Worm (Caenorhabditis elegans) whole organism, young adult: ENCODE results near the gene M117.3.

Source experiments
- T07F8.4 ChIP-seq: sonication (generic microtip); optimal IDR thresholded peaks from 2 replicates; lab custom pipeline; 2016; ENCODE audit warnings: mild to moderate bottlenecking, missing genetic modification characterization, moderate library complexity, missing compliant biosample characterization
- Y95B8A.8 ChIP-seq: fragments of 200-800 bp; sonication (Bioruptor generic); IDR thresholded peaks from 2 replicates; pipeline ENCODE4 v1.3.6; 2022; ENCODE audit warnings: missing genetic modification reagents, missing genetic modification characterization, missing compliant biosample characterization
- bed-2 ChIP-seq: fragments of 200-800 bp; sonication (Bioruptor generic); IDR thresholded peaks from 2 replicates; pipeline ENCODE4 v1.3.6; 2022; ENCODE audit warnings: missing genetic modification reagents, missing genetic modification characterization, missing compliant biosample characterization
- gei-17 ChIP-seq: fragments of 200-800 bp; sonication (Bioruptor generic); optimal IDR thresholded peaks from 2 replicates; lab custom pipeline; 2018; ENCODE audit warnings: mild to moderate bottlenecking, missing genetic modification characterization, missing compliant biosample characterization
- nhr-90 ChIP-seq: sonication (generic microtip); optimal IDR thresholded peaks from 2 replicates; lab custom pipeline; 2016; ENCODE audit warnings: missing genotype, mild to moderate bottlenecking, missing genetic modification characterization, missing compliant biosample characterization
- pbrm-1 ChIP-seq: fragments of 200-800 bp; sonication (Bioruptor generic); IDR thresholded peaks from 2 replicates; pipeline ENCODE4 v1.3.6; 2022; ENCODE audit warnings: missing genetic modification reagents, missing genetic modification characterization, missing compliant biosample characterization
- tbp1 ChIP-seq: fragments of 200-800 bp; sonication (Bioruptor generic); optimal IDR thresholded peaks from 2 replicates; lab custom pipeline; 2018; ENCODE audit warnings: mild to moderate bottlenecking, missing genetic modification characterization, missing compliant biosample characterization
- tbx-9 ChIP-seq: sonication (generic microtip); optimal IDR thresholded peaks from 2 replicates; lab custom pipeline; 2016; ENCODE audit warnings: borderline replicate concordance, missing genetic modification characterization, inconsistent platforms, missing compliant biosample characterization

DNA sequence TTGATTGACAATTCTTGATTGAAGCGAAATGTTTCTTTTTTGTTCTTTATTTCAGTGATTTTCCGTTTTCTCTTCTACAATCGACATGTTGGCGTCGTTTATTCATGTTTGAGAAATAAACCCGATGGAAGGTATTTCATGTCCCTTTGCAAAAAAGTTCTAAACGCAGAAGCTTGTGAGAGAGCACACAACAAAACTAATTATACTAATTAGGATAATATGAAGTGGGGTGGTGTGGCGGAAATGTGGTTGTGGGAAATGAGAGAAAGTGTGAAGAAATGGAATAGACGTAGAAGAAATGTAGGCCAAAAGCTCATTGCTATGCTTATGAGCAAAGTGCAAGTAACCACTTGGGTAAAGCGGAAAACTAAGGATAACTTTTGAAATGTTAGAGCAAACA is 39.2 kb upstream of the M117.3 start:
- TF ChIP-seq gei-17 (GFP tag; lab: Kevin White, UChicago) (no peak), tbp1 (no peak), Y95B8A.8 (GFP tag; lab: Robert Waterston, UW) (no peak), bed-2 (GFP tag; lab: Robert Waterston, UW) (no peak), T07F8.4 (no peak), nhr-90 (tag; lab: Kevin White, UChicago) (no peak), tbx-9 (tag; lab: Kevin White, UChicago) (no peak), pbrm-1 (no peak)
